Worm (Caenorhabditis elegans) whole organism, early embryonic: Measurements from ENCODE around the gene F49F1.10.

Experiments
- ets-7 ChIP-seq: sonication (generic microtip); optimal IDR thresholded peaks from 2 replicates; lab custom pipeline; 2016; ENCODE audit warnings: missing genotype, missing genetic modification characterization, missing compliant biosample characterization
- flt-1 ChIP-seq: fragments of 200-800 bp; sonication (Bioruptor generic); IDR thresholded peaks from 2 replicates; pipeline ENCODE4 v1.3.6; 2022; ENCODE audit warnings: missing genetic modification characterization, missing compliant biosample characterization
- pes-1 ChIP-seq: fragments of 200-800 bp; sonication (Bioruptor generic); IDR thresholded peaks from 2 replicates; pipeline ENCODE4 v1.3.6; 2022; ENCODE audit warnings: missing genetic modification reagents, missing genetic modification characterization, missing compliant biosample characterization

DNA sequence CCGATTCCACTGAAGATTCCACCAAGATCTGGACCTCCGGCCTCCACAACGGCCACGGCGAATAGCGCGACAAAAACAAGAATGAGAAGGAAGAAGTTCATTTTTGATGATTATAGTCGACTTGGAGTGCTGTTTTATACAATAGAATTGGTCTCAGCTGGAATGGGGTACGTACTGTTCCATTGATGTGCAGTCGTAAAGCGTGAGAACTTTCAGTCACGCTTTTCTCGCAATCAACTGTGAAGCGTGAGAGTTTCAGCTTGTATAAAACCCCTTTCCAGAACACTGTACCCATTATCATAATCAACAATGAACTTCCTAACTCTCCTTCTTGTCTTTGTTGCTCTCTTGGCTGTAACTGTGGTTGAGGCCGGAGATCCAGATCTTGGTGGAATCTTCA is 23.3 kb downstream of the F49F1.10 start, which contains the start of the genes F49F1.4 and F49F1.2:
- no peak for TF ChIP-seq ets-7 (tag; lab: Kevin White, UChicago)
- no peak for TF ChIP-seq flt-1 (GFP tag; lab: Robert Waterston, UW)
- TF ChIP-seq pes-1 (GFP tag; lab: Robert Waterston, UW) = no peak
